Fruit fly (Drosophila melanogaster): ENCODE measurements around the gene Ost48.

The Ost48 gene

dm6 chrX:9141219-9141618 lies 17.1 kb downstream of the Ost48 start (continued):
- peak; percentile 34 for TF ChIP-seq CG12104 (GFP tag; optimal IDR thresholded peaks at IDR 0.05)
- TF ChIP-seq cad (GFP tag; optimal IDR thresholded peaks at IDR 0.05) = no peak
- TF ChIP-seq CG30431 (GFP tag; optimal IDR thresholded peaks at IDR 0.05) = peak; percentile 72
- TF ChIP-seq Hr3 (GFP tag; optimal IDR thresholded peaks at IDR 0.05) = peak; percentile 65
- peak; percentile 71 for TF ChIP-seq CG6813 (GFP tag; optimal IDR thresholded peaks at IDR 0.05)
- TF ChIP-seq MESR4 (GFP tag; optimal IDR thresholded peaks at IDR 0.05) = peak; percentile 32
- TF ChIP-seq CG3163 (GFP tag; optimal IDR thresholded peaks at IDR 0.05) = peak; percentile 14
- TF ChIP-seq dmrt11E (tag; optimal IDR thresholded peaks at IDR 0.05) = peak; percentile 79
- peak; percentile 75 for TF ChIP-seq CG16815 (GFP tag; optimal IDR thresholded peaks at IDR 0.05)
- TF ChIP-seq CG6654 (GFP tag; optimal IDR thresholded peaks at IDR 0.05) = no peak
- TF ChIP-seq mam (GFP tag; optimal IDR thresholded peaks at IDR 0.05) = peak; percentile 72
- peak; percentile 77 for TF ChIP-seq CG17361 (GFP tag; IDR thresholded peaks at IDR 0.05)
- no peak for TF ChIP-seq Sox100B (GFP tag; optimal IDR thresholded peaks at IDR 0.05)
- TF ChIP-seq Myb (GFP tag; optimal IDR thresholded peaks at IDR 0.05) = peak; percentile 56
- no peak for TF ChIP-seq CG7928 (GFP tag; optimal IDR thresholded peaks at IDR 0.05)
- TF ChIP-seq prd (optimal IDR thresholded peaks at IDR 0.05) = no peak
- peak; percentile 93 for TF ChIP-seq prd (GFP tag; IDR thresholded peaks at IDR 0.05)
- TF ChIP-seq Meics (GFP tag; optimal IDR thresholded peaks at IDR 0.05) = peak; percentile 69
- TF ChIP-seq Rfx (GFP tag; IDR thresholded peaks at IDR 0.05) = peak; percentile 89
- TF ChIP-seq Scr (GFP tag; IDR thresholded peaks at IDR 0.05; ENCODE audit: partially characterized antibody) = no peak
- TF ChIP-seq nmo (GFP tag; optimal IDR thresholded peaks at IDR 0.05) = peak; percentile 74
- TF ChIP-seq B-H1 (GFP tag; IDR thresholded peaks at IDR 0.05) = peak; percentile 71
- peak; percentile 55 for TF ChIP-seq Hand (GFP tag; optimal IDR thresholded peaks at IDR 0.05)
- peak; percentile 26 for TF ChIP-seq CG8281 (tag; optimal IDR thresholded peaks at IDR 0.05)
- peak; percentile 31 for TF ChIP-seq Ets97D (GFP tag; optimal IDR thresholded peaks at IDR 0.05)
- TF ChIP-seq CG6683 (GFP tag; optimal IDR thresholded peaks at IDR 0.05) = peak; percentile 20
- TF ChIP-seq pzg (GFP tag; optimal IDR thresholded peaks at IDR 0.05) = peak; percentile 10
- no peak for TF ChIP-seq CG7745 (tag; optimal IDR thresholded peaks at IDR 0.05)
- no peak for TF ChIP-seq Elba2 (GFP tag; optimal IDR thresholded peaks at IDR 0.05)
- TF ChIP-seq CG12299 (tag; optimal IDR thresholded peaks at IDR 0.05) = peak; percentile 53
- TF ChIP-seq ranshi (GFP tag; IDR thresholded peaks at IDR 0.05) = peak; percentile 85
- peak; percentile 69 for TF ChIP-seq CG8924 (tag; optimal IDR thresholded peaks at IDR 0.05)
- peak; percentile 58 for TF ChIP-seq CG12155 (GFP tag; optimal IDR thresholded peaks at IDR 0.05)
- no peak for TF ChIP-seq gro (GFP tag; optimal IDR thresholded peaks at IDR 0.05)
- peak; percentile 9 for TF ChIP-seq tx (GFP tag; optimal IDR thresholded peaks at IDR 0.05)
- no peak for TF ChIP-seq nerfin-2 (GFP tag; IDR thresholded peaks at IDR 0.05; ENCODE audit: partially characterized antibody)
- no peak for TF ChIP-seq slou (GFP tag; optimal IDR thresholded peaks at IDR 0.05)
- peak; percentile 35 for TF ChIP-seq CG34376 (GFP tag; optimal IDR thresholded peaks at IDR 0.05)
- peak; percentile 22 for TF ChIP-seq CG17912 (GFP tag; optimal IDR thresholded peaks at IDR 0.05)
- TF ChIP-seq pb (GFP tag; optimal IDR thresholded peaks at IDR 0.05) = peak; percentile 72
- TF ChIP-seq hkb (optimal IDR thresholded peaks at IDR 0.05) = no peak
- peak; percentile 82 for TF ChIP-seq hkb (GFP tag; IDR thresholded peaks at IDR 0.05)
- TF ChIP-seq scrt (GFP tag; optimal IDR thresholded peaks at IDR 0.05) = peak; percentile 7
- TF ChIP-seq Kr (GFP tag; optimal IDR thresholded peaks at IDR 0.05) = no peak
- no peak for TF ChIP-seq gfzf (GFP tag; optimal IDR thresholded peaks at IDR 0.05)
- TF ChIP-seq Atf-2 (GFP tag; optimal IDR thresholded peaks at IDR 0.05) = peak; percentile 68
- TF ChIP-seq wor (GFP tag; IDR thresholded peaks at IDR 0.05) = peak; percentile 75; the same call in 1 of the 2 replicates
- TF ChIP-seq kay (GFP tag; optimal IDR thresholded peaks at IDR 0.05) = peak; percentile 21
- TF ChIP-seq fd96Cb (tag; optimal IDR thresholded peaks at IDR 0.05) = peak; percentile 76
- TF ChIP-seq z (GFP tag; IDR thresholded peaks at IDR 0.05) = peak; percentile 25; the same call in 1 of the 3 replicates
- TF ChIP-seq cg (GFP tag; optimal IDR thresholded peaks at IDR 0.05) = no peak
- peak; percentile 78 for TF ChIP-seq ind (GFP tag; optimal IDR thresholded peaks at IDR 0.05)
